Fruit fly (Drosophila melanogaster): Measurements from ENCODE around the gene Mco3.

The Mco3 gene

dm6 chr3R:25893272-25893671 lies 4.0 kb upstream of the Mco3 start, which contains the start of gene CG5913:
TSS of gene CG5913 (plus strand) at chr3R:25893495.
- TF ChIP-seq CG6792 (GFP tag; optimal IDR thresholded peaks at IDR 0.05) = no peak
- TF ChIP-seq Ets21C (GFP tag; optimal IDR thresholded peaks at IDR 0.05) = no peak
- no peak for TF ChIP-seq Eip75B (GFP tag; optimal IDR thresholded peaks at IDR 0.05)
- TF ChIP-seq CG3032 (tag; optimal IDR thresholded peaks at IDR 0.05) = no peak
- no peak for TF ChIP-seq CG8119 (GFP tag; IDR thresholded peaks at IDR 0.05)
- TF ChIP-seq CG7368 (GFP tag; optimal IDR thresholded peaks at IDR 0.05) = no peak
- TF ChIP-seq Smox (GFP tag; optimal IDR thresholded peaks at IDR 0.05) = no peak

DNA sequence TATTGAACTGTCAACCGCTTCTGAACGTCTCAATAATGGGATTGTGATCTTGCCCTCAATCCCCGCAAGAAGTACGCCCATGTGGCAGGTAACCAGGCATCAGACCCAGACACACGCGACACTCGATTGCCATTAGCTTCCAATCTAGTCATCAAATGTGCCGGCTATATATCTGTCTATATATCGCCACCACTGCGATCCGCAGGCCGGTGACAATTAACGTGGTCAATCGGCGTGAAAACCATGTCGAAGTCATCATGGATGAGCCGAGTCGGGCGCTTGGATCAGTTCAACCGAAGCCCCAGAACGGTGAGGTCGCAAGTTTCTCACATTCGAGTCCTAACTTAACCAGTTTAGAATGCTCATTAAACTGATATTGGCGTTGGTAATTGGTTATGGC lies 1.8 kb upstream of the Mco3 start, which contains the start of gene Sodq:
TSS of gene Sodq (plus strand) at position 301 of the 400 bp plus-strand sequence.
- TF ChIP-seq Smox (GFP tag; optimal IDR thresholded peaks at IDR 0.05) = no peak
- no peak for TF ChIP-seq Ets96B (tag; optimal IDR thresholded peaks at IDR 0.05)

- no peak for TF ChIP-seq CG16779 (tag; optimal IDR thresholded peaks at IDR 0.05)
- no peak for TF ChIP-seq salr (GFP tag; optimal IDR thresholded peaks at IDR 0.05)
- no peak for TF ChIP-seq CG34406 (GFP tag; optimal IDR thresholded peaks at IDR 0.05)
- TF ChIP-seq Met (GFP tag; optimal IDR thresholded peaks at IDR 0.05) = no peak
- no peak for TF ChIP-seq Ets21C (GFP tag; optimal IDR thresholded peaks at IDR 0.05)
- TF ChIP-seq CG8319 (GFP tag; optimal IDR thresholded peaks at IDR 0.05) = no peak
- TF ChIP-seq CG31627 (GFP tag; optimal IDR thresholded peaks at IDR 0.05) = no peak
- no peak for TF ChIP-seq CG3032 (tag; optimal IDR thresholded peaks at IDR 0.05)
- no peak for TF ChIP-seq Sox15 (GFP tag; optimal IDR thresholded peaks at IDR 0.05)
- TF ChIP-seq Sox102F (GFP tag; optimal IDR thresholded peaks at IDR 0.05) = no peak
- no peak for TF ChIP-seq Eip93F (GFP tag; optimal IDR thresholded peaks at IDR 0.05)
- TF ChIP-seq Smox (GFP tag; optimal IDR thresholded peaks at IDR 0.05) = no peak
- no peak for TF ChIP-seq CG6792 (GFP tag; optimal IDR thresholded peaks at IDR 0.05)
- TF ChIP-seq achi (GFP tag; optimal IDR thresholded peaks at IDR 0.05) = no peak
- TF ChIP-seq topi (GFP tag; optimal IDR thresholded peaks at IDR 0.05) = no peak
- TF ChIP-seq Eip75B (GFP tag; optimal IDR thresholded peaks at IDR 0.05) = no peak
- no peak for TF ChIP-seq fd59A (GFP tag; optimal IDR thresholded peaks at IDR 0.05)
- TF ChIP-seq CG11902 (GFP tag; optimal IDR thresholded peaks at IDR 0.05) = no peak
These were observed 2.4 kb downstream of the Mco3 start, which contains the start of gene CG31091 for dm6 chr3R:25899690-25900089. TSS of gene CG31091 (plus strand) at chr3R:25899903.

- TF ChIP-seq Hr4 (GFP tag; optimal IDR thresholded peaks at IDR 0.05) = no peak
- TF ChIP-seq lz (GFP tag; optimal IDR thresholded peaks at IDR 0.05) = no peak
- TF ChIP-seq CG6792 (GFP tag; optimal IDR thresholded peaks at IDR 0.05) = no peak
- TF ChIP-seq eg (GFP tag; IDR thresholded peaks at IDR 0.05) = no peak
- no peak for TF ChIP-seq vri (GFP tag; optimal IDR thresholded peaks at IDR 0.05)
- TF ChIP-seq Smox (GFP tag; optimal IDR thresholded peaks at IDR 0.05) = no peak
- no peak for TF ChIP-seq Met (GFP tag; optimal IDR thresholded peaks at IDR 0.05)
- TF ChIP-seq CG7368 (GFP tag; optimal IDR thresholded peaks at IDR 0.05) = no peak
- TF ChIP-seq Lpt (GFP tag; optimal IDR thresholded peaks at IDR 0.05) = no peak
- no peak for TF ChIP-seq Ets21C (GFP tag; optimal IDR thresholded peaks at IDR 0.05)
- no peak for TF ChIP-seq cyc (GFP tag; optimal IDR thresholded peaks at IDR 0.05)
- TF ChIP-seq dsx (GFP tag; optimal IDR thresholded peaks at IDR 0.05; ENCODE audit: poor library complexity, severe bottlenecking) = no peak
- TF ChIP-seq CG6276 (GFP tag; optimal IDR thresholded peaks at IDR 0.05) = no peak
- TF ChIP-seq acj6 (GFP tag; optimal IDR thresholded peaks at IDR 0.05) = no peak
These were observed 5.1 kb downstream of the Mco3 start, which contains the start of gene CG31089 for dm6 chr3R:25902343-25902742. TSS of gene CG31089 (plus strand) at chr3R:25902643.

DNA sequence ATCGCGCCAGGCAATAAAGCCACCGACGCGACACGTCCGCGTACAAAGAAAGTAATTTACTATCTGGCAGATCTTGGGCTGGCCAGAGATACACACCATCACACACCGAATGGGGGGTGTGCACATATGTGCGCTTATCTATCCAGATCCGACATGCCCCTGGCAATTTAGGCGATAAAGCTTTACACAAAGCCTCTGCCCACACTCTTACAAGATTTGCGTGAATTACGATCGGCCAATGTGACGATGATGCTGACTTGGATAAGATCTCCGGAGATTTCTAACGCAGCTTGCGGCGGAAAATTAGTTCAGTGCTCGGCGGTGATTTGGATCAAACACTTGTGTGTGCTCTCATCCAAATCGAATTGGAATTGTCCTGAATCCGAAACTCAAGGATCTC lies 9.4 kb downstream of the Mco3 start, which contains the start of gene kumpel:
TSS of gene kumpel (plus strand) at position 301 of the 400 bp plus-strand sequence.
- TF ChIP-seq CG11902 (GFP tag; optimal IDR thresholded peaks at IDR 0.05) = no peak
- TF ChIP-seq CG32006 (GFP tag; optimal IDR thresholded peaks at IDR 0.05) = no peak
- no peak for TF ChIP-seq net (GFP tag; optimal IDR thresholded peaks at IDR 0.05)
- TF ChIP-seq eg (GFP tag; IDR thresholded peaks at IDR 0.05) = no peak
- TF ChIP-seq CG10669 (GFP tag; optimal IDR thresholded peaks at IDR 0.05) = no peak

All from whole organism, prepupa.